Worm (Caenorhabditis elegans) whole organism, mixed stage, embryonic: ENCODE measurements around the gene C50C3.1.

ENCODE experiments used
- lin-32 ChIP-seq: fragments of 200-800 bp; sonication (Bioruptor generic); optimal IDR thresholded peaks from 2 replicates; lab custom pipeline; 2018; ENCODE audit warnings: mild to moderate bottlenecking, missing genetic modification characterization, missing compliant biosample characterization
- pha-4 ChIP-seq: fragments of 150-350 bp; optimal IDR thresholded peaks from 2 replicates; lab custom pipeline; 2018; ENCODE audit warnings: missing biosample characterization, missing genetic modification reagents, missing genetic modification characterization

ce11 chrIII:8142217-8142616 lies 49.6 kb upstream of the C50C3.1 start:
- TF ChIP-seq lin-32 (GFP tag; lab: Kevin White, UChicago), result no peak
- no peak for TF ChIP-seq pha-4 (tag; lab: Kevin White, UChicago)
